Fruit fly (Drosophila melanogaster): ENCODE data around the gene Cftr.
A peak's percentile ranks its signal among the peaks of the same experiment; 100 is the strongest.

Gene Cftr

dm6 chr3R:24543033-24543675 lies 560 bp downstream of the Cftr start (continued):
- TF ChIP-seq Xbp1 (GFP tag; optimal IDR thresholded peaks at IDR 0.05) (peak; percentile 95), Eip74EF (GFP tag; optimal IDR thresholded peaks at IDR 0.05) (peak in 1 of 2 experiments; percentile 93), CG9215 (GFP tag; IDR thresholded peaks at IDR 0.05) (peak; percentile 90), CG11695 (GFP tag; IDR thresholded peaks at IDR 0.05) (peak; percentile 96), CG30020 (tag; optimal IDR thresholded peaks at IDR 0.05) (no peak), pum (GFP tag; optimal IDR thresholded peaks at IDR 0.05) (peak; percentile 72), CG30431 (GFP tag; optimal IDR thresholded peaks at IDR 0.05) (peak; percentile 77), Doc2 (GFP tag; IDR thresholded peaks at IDR 0.05) (peak; percentile 66), HLH54F (GFP tag; optimal IDR thresholded peaks at IDR 0.05) (peak; percentile 85), gro (GFP tag; optimal IDR thresholded peaks at IDR 0.05) (peak; percentile 95), CG14441 (GFP tag; IDR thresholded peaks at IDR 0.05) (peak; percentile 96), cg (GFP tag; optimal IDR thresholded peaks at IDR 0.05) (no peak), CG17829 (tag; optimal IDR thresholded peaks at IDR 0.05) (peak; percentile 82), CG32532 (GFP tag; IDR thresholded peaks at IDR 0.05) (peak; percentile 98), Drgx (GFP tag; IDR thresholded peaks at IDR 0.05) (peak; percentile 95), Med (GFP tag) (peak; percentile 99), Chrac-16 (GFP tag; optimal IDR thresholded peaks at IDR 0.05) (peak; percentile 91), emc (GFP tag; optimal IDR thresholded peaks at IDR 0.05) (peak; percentile 76), NC2β (GFP tag; optimal IDR thresholded peaks at IDR 0.05) (peak; percentile 83), CG4854 (GFP tag; optimal IDR thresholded peaks at IDR 0.05) (no peak), ap (GFP tag; IDR thresholded peaks at IDR 0.05) (peak; percentile 91), Lim3 (GFP tag; IDR thresholded peaks at IDR 0.05) (peak; percentile 80), eyg (GFP tag; optimal IDR thresholded peaks at IDR 0.05) (peak; percentile 13), Myb (GFP tag; optimal IDR thresholded peaks at IDR 0.05) (peak; percentile 51), dan (GFP tag; IDR thresholded peaks at IDR 0.05) (no peak), peb (GFP tag; IDR thresholded peaks at IDR 0.05) (peak; percentile 83), dm (GFP tag; optimal IDR thresholded peaks at IDR 0.05) (peak; percentile 48), aop (GFP tag; IDR thresholded peaks at IDR 0.05) (peak; percentile 85), psq (GFP tag; optimal IDR thresholded peaks at IDR 0.05) (peak; percentile 76), CoRest (tag; optimal IDR thresholded peaks at IDR 0.05) (peak; percentile 96), vvl (GFP tag; IDR thresholded peaks at IDR 0.05) (peak; percentile 98), Lhr (GFP tag; optimal IDR thresholded peaks at IDR 0.05) (no peak), CG10209 (GFP tag; optimal IDR thresholded peaks at IDR 0.05) (peak; percentile 92), hth (optimal IDR thresholded peaks at IDR 0.05) (no peak), Ssrp (tag; optimal IDR thresholded peaks at IDR 0.05) (peak; percentile 85), p53 (GFP tag; optimal IDR thresholded peaks at IDR 0.05) (peak; percentile 17), Nf-YA (GFP tag; IDR thresholded peaks at IDR 0.05) (peak; percentile 85), CG6765 (GFP tag; optimal IDR thresholded peaks at IDR 0.05) (peak; percentile 75), CG16779 (GFP tag; IDR thresholded peaks at IDR 0.05) (peak; percentile 95), Deaf1 (tag; optimal IDR thresholded peaks at IDR 0.05) (no peak), lola (GFP tag; optimal IDR thresholded peaks at IDR 0.05) (no peak), CG10654 (GFP tag; optimal IDR thresholded peaks at IDR 0.05) (peak; percentile 71), shn (GFP tag; optimal IDR thresholded peaks at IDR 0.05) (peak; percentile 57), CG2116 (GFP tag; optimal IDR thresholded peaks at IDR 0.05) (peak; percentile 57), Nf-YC (tag; optimal IDR thresholded peaks at IDR 0.05) (peak; percentile 85), CG4730 (GFP tag; IDR thresholded peaks at IDR 0.05) (peak; percentile 94), prd (optimal IDR thresholded peaks at IDR 0.05) (no peak), prd (GFP tag; IDR thresholded peaks at IDR 0.05) (peak; percentile 96), gfzf (GFP tag; optimal IDR thresholded peaks at IDR 0.05) (no peak), GATAe (GFP tag; conservative IDR thresholded peaks at IDR 0.05) (peak; percentile 96), slou (GFP tag; optimal IDR thresholded peaks at IDR 0.05) (peak; percentile 51)
